Fruit fly (Drosophila melanogaster): ENCODE results near the gene cal1.

cal1 gene

dm6 chr3R:17115668-17116067 is 27.6 kb downstream of the cal1 start:
- TF ChIP-seq Crg-1 (GFP tag; optimal IDR thresholded peaks at IDR 0.05) (peak; percentile 68), tj (GFP tag; optimal IDR thresholded peaks at IDR 0.05) (peak; percentile 88), ovo (GFP tag; optimal IDR thresholded peaks at IDR 0.05) (peak; percentile 58), CG5204 (GFP tag; optimal IDR thresholded peaks at IDR 0.05) (no peak), CG33017 (tag; optimal IDR thresholded peaks at IDR 0.05) (peak; percentile 47), toe (GFP tag; optimal IDR thresholded peaks at IDR 0.05) (no peak), CG7101 (tag; optimal IDR thresholded peaks at IDR 0.05) (peak; percentile 38), CG14711 (tag; optimal IDR thresholded peaks at IDR 0.05) (no peak), CG11617 (GFP tag; optimal IDR thresholded peaks at IDR 0.05) (peak; percentile 17), cnc (optimal IDR thresholded peaks at IDR 0.05) (no peak), CG12768 (GFP tag; optimal IDR thresholded peaks at IDR 0.05) (no peak), bab1 (GFP tag; optimal IDR thresholded peaks at IDR 0.05) (no peak), Mnt (GFP tag; optimal IDR thresholded peaks at IDR 0.05) (no peak), Clk (GFP tag; optimal IDR thresholded peaks at IDR 0.05) (no peak), cic (GFP tag; optimal IDR thresholded peaks at IDR 0.05) (peak; percentile 53), CG7045 (GFP tag; optimal IDR thresholded peaks at IDR 0.05) (peak; percentile 8), kay (GFP tag; ENCODE audit: borderline replicate concordance) (no peak), Hr96 (GFP tag; optimal IDR thresholded peaks at IDR 0.05) (no peak), CG1620 (GFP tag; optimal IDR thresholded peaks at IDR 0.05) (no peak), pad (GFP tag; optimal IDR thresholded peaks at IDR 0.05) (no peak)

DNA sequence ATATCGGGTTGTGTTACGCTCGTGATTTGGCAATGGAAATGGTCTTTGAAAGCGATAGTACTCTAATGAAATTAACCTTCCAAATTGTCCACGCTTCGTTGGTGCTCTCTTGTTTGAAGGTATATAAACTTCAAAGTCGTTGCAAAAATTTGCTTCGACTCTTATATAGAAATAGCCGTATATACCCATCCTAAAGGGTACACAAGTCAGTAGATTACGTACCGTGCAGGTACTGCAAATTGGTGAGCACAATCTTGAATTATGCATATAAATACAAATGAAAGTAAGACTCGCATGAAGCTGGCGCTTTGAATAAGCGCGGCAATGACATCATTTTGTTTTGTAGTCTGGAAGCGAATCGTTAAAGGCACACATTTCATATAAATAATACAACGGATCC is 28.2 kb downstream of the cal1 start:
- no peak for TF ChIP-seq bab1 (GFP tag; optimal IDR thresholded peaks at IDR 0.05)
- TF ChIP-seq cic (GFP tag; optimal IDR thresholded peaks at IDR 0.05): no peak
- TF ChIP-seq pad (GFP tag; optimal IDR thresholded peaks at IDR 0.05): no peak
- no peak for TF ChIP-seq ovo (GFP tag; optimal IDR thresholded peaks at IDR 0.05)
- TF ChIP-seq Mnt (GFP tag; optimal IDR thresholded peaks at IDR 0.05): no peak
- peak; percentile 43 for TF ChIP-seq CG14711 (tag; optimal IDR thresholded peaks at IDR 0.05)
- TF ChIP-seq CG33017 (tag; optimal IDR thresholded peaks at IDR 0.05): no peak
- TF ChIP-seq CG1620 (GFP tag; optimal IDR thresholded peaks at IDR 0.05): no peak
- no peak for TF ChIP-seq CG11617 (GFP tag; optimal IDR thresholded peaks at IDR 0.05)
- no peak for TF ChIP-seq Hr96 (GFP tag; optimal IDR thresholded peaks at IDR 0.05)
- no peak for TF ChIP-seq Clk (GFP tag; optimal IDR thresholded peaks at IDR 0.05)
- no peak for TF ChIP-seq CG5204 (GFP tag; optimal IDR thresholded peaks at IDR 0.05)
- TF ChIP-seq toe (GFP tag; optimal IDR thresholded peaks at IDR 0.05): no peak
- TF ChIP-seq cnc (optimal IDR thresholded peaks at IDR 0.05): no peak
- peak; percentile 19 for TF ChIP-seq CG7101 (tag; optimal IDR thresholded peaks at IDR 0.05)
- TF ChIP-seq kay (GFP tag; ENCODE audit: borderline replicate concordance): peak; percentile 90
- peak; percentile 30 for TF ChIP-seq CG12768 (GFP tag; optimal IDR thresholded peaks at IDR 0.05)
- no peak for TF ChIP-seq CG7045 (GFP tag; optimal IDR thresholded peaks at IDR 0.05)
- TF ChIP-seq Crg-1 (GFP tag; optimal IDR thresholded peaks at IDR 0.05): no peak
- TF ChIP-seq tj (GFP tag; optimal IDR thresholded peaks at IDR 0.05): no peak

dm6 chr3R:17117607-17118327 is 29.7 kb downstream of the cal1 start:
- TF ChIP-seq toe (GFP tag; optimal IDR thresholded peaks at IDR 0.05) (no peak), CG5204 (GFP tag; optimal IDR thresholded peaks at IDR 0.05) (no peak), cnc (optimal IDR thresholded peaks at IDR 0.05) (no peak), cic (GFP tag; optimal IDR thresholded peaks at IDR 0.05) (no peak), Mnt (GFP tag; optimal IDR thresholded peaks at IDR 0.05) (no peak), CG1620 (GFP tag; optimal IDR thresholded peaks at IDR 0.05) (no peak), CG12768 (GFP tag; optimal IDR thresholded peaks at IDR 0.05) (no peak), pad (GFP tag; optimal IDR thresholded peaks at IDR 0.05) (no peak), CG11617 (GFP tag; optimal IDR thresholded peaks at IDR 0.05) (no peak), CG7101 (tag; optimal IDR thresholded peaks at IDR 0.05) (no peak), Clk (GFP tag; optimal IDR thresholded peaks at IDR 0.05) (no peak), tj (GFP tag; optimal IDR thresholded peaks at IDR 0.05) (no peak), Crg-1 (GFP tag; optimal IDR thresholded peaks at IDR 0.05) (no peak)

DNA sequence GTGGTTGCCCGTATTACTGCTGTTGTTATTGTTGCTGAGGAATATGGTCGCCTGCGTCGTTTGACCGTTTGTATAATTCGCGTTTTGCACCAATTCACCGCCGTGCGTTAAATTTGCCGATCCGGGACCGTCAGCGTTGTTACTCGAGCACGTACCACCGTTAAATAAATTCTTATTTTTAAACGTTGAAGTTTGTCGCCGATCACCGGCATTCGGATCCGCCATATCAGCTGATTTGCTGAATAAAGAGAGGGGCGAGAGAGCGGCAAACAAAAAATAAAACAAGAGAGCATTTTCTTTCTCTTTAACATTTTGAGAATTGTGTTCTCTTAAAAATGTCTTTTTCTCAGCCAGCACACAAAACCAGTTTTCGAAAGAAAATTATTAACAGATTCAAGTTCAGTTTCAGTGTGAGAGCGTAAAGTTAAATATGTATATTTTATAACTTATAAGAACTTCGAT is 30.9 kb downstream of the cal1 start:
- TF ChIP-seq Hr96 (GFP tag; optimal IDR thresholded peaks at IDR 0.05) (no peak), CG7045 (GFP tag; optimal IDR thresholded peaks at IDR 0.05) (no peak), ovo (GFP tag; optimal IDR thresholded peaks at IDR 0.05) (no peak), cnc (optimal IDR thresholded peaks at IDR 0.05) (no peak), CG1620 (GFP tag; optimal IDR thresholded peaks at IDR 0.05) (no peak), CG12768 (GFP tag; optimal IDR thresholded peaks at IDR 0.05) (peak; percentile 6), cic (GFP tag; optimal IDR thresholded peaks at IDR 0.05) (peak; percentile 11), CG5204 (GFP tag; optimal IDR thresholded peaks at IDR 0.05) (no peak), toe (GFP tag; optimal IDR thresholded peaks at IDR 0.05) (no peak), tj (GFP tag; optimal IDR thresholded peaks at IDR 0.05) (peak; percentile 80), Crg-1 (GFP tag; optimal IDR thresholded peaks at IDR 0.05) (no peak), Mnt (GFP tag; optimal IDR thresholded peaks at IDR 0.05) (peak; percentile 7), CG33017 (tag; optimal IDR thresholded peaks at IDR 0.05) (peak; percentile 2), bab1 (GFP tag; optimal IDR thresholded peaks at IDR 0.05) (peak; percentile 43), CG11617 (GFP tag; optimal IDR thresholded peaks at IDR 0.05) (no peak), kay (GFP tag; ENCODE audit: borderline replicate concordance) (no peak), CG14711 (tag; optimal IDR thresholded peaks at IDR 0.05) (no peak), CG7101 (tag; optimal IDR thresholded peaks at IDR 0.05) (peak; percentile 3), pad (GFP tag; optimal IDR thresholded peaks at IDR 0.05) (no peak)

DNA sequence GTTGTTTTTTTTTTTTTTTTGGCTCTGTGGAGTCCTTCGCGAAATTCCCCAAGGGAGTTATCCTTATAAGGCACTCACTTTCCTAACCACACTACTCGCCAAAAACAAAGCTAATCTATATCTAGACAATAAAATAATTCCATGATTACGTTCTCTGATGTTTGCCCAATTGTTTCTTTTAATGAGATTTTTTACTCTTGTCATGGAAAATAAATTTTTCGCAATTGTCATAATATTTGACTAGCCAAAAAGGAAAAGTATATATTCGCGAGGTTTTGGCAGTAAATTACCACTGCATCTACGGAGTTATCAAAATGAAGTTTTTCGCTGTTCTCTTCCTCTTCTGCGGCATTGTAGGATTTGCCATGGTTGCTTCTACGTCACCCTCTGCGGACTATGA is 32.1 kb downstream of the cal1 start, which contains the start of gene CG34278:
Gene CG34278 (plus strand): TSS at position 301 of the 400 bp plus-strand sequence.
- TF ChIP-seq CG12768 (GFP tag; optimal IDR thresholded peaks at IDR 0.05) (no peak), CG7101 (tag; optimal IDR thresholded peaks at IDR 0.05) (no peak), Mnt (GFP tag; optimal IDR thresholded peaks at IDR 0.05) (no peak), kay (GFP tag; ENCODE audit: borderline replicate concordance) (no peak), CG1620 (GFP tag; optimal IDR thresholded peaks at IDR 0.05) (no peak), CG7045 (GFP tag; optimal IDR thresholded peaks at IDR 0.05) (no peak), pad (GFP tag; optimal IDR thresholded peaks at IDR 0.05) (no peak), ovo (GFP tag; optimal IDR thresholded peaks at IDR 0.05) (no peak), tj (GFP tag; optimal IDR thresholded peaks at IDR 0.05) (no peak), CG5204 (GFP tag; optimal IDR thresholded peaks at IDR 0.05) (no peak), Hr96 (GFP tag; optimal IDR thresholded peaks at IDR 0.05) (no peak)

Data from whole organism, adult.